Worm (Caenorhabditis elegans): ENCODE results near the gene srz-23.
A peak's percentile ranks its signal among the peaks of the same experiment; 100 is the strongest.
"Not testable (repeated sequence)": the region's sequence is repeated elsewhere in the genome, so short reads cannot be mapped to it uniquely, and the experiment has no call there.

The srz-23 gene

ce11 chrIV:3453346-3453745 is at the start of gene srz-23:
srz-23 (plus strand) TSS chrIV:3453608.
- TF ChIP-seq nhr-43 (tag; optimal IDR thresholded peaks at IDR 0.05; ENCODE audit: poor library complexity, severe bottlenecking) (no peak), nhr-237 (tag; optimal IDR thresholded peaks at IDR 0.05) (no peak), sea-2 (GFP tag; optimal IDR thresholded peaks at IDR 0.05) (no peak), mdl-1 (tag; optimal IDR thresholded peaks at IDR 0.05) (no peak), aly-2 (tag; optimal IDR thresholded peaks at IDR 0.05) (no peak), ztf-11 (tag; optimal IDR thresholded peaks at IDR 0.05) (no peak), nhr-28 (tag; optimal IDR thresholded peaks at IDR 0.05) (no peak), ceh-16 (tag; optimal IDR thresholded peaks at IDR 0.05) (no peak), ceh-28 (tag; optimal IDR thresholded peaks at IDR 0.05) (no peak), fkh-2 (tag; optimal IDR thresholded peaks at IDR 0.05) (no peak), fkh-10 (GFP tag; optimal IDR thresholded peaks at IDR 0.05) (no peak), hmg-11 (tag; optimal IDR thresholded peaks at IDR 0.05) (no peak), unc-62 (GFP tag; optimal IDR thresholded peaks at IDR 0.05) (no peak), ceh-9 (tag; optimal IDR thresholded peaks at IDR 0.05) (no peak), mml-1 (tag; optimal IDR thresholded peaks at IDR 0.05) (no peak), nhr-67 (tag; optimal IDR thresholded peaks at IDR 0.05) (no peak), lin-39 (tag; optimal IDR thresholded peaks at IDR 0.05) (no peak), ceh-82 (tag; optimal IDR thresholded peaks at IDR 0.05) (no peak), egl-5 (tag; optimal IDR thresholded peaks at IDR 0.05) (no peak)

DNA sequence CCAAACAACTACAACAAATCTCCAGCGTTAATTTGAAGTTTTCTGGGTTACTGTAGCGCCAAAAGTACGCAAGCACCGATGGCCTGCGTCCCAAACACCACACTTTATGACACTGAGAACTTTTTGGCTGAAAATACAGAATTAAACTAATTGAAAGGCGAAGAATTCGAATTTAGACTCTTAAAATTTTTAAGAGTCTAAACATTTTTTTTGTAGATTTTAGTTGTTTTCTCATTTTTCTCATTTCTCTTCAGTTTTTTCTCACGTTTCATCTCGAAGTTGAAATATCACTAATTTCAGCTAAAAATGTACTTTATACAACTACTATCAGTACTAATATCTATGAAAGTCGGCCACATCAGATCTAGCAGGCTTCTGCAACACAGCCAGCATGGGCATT is 38.0 kb upstream of the srz-23 start, which contains the start of gene lgc-9:
lgc-9 (plus strand) TSS at position 301 of the 400 bp plus-strand sequence.
- TF ChIP-seq nhr-12 (tag; optimal IDR thresholded peaks at IDR 0.05) (no peak), eor-1 (tag; optimal IDR thresholded peaks at IDR 0.05) (no peak), nhr-76 (tag; optimal IDR thresholded peaks at IDR 0.05) (no peak), sea-2 (GFP tag; optimal IDR thresholded peaks at IDR 0.05) (no peak), lsy-12 (tag; optimal IDR thresholded peaks at IDR 0.05) (no peak), ceh-9 (tag; optimal IDR thresholded peaks at IDR 0.05) (no peak), pqm-1 (tag; optimal IDR thresholded peaks at IDR 0.05) (no peak), zag-1 (tag; optimal IDR thresholded peaks at IDR 0.05) (no peak), nhr-77 (tag; optimal IDR thresholded peaks at IDR 0.05) (no peak), lin-15B (tag; optimal IDR thresholded peaks at IDR 0.05) (no peak)

ce11 chrIV:3418741-3419140 is 34.7 kb upstream of the srz-23 start:
- no peak for TF ChIP-seq egl-5 (tag; optimal IDR thresholded peaks at IDR 0.05)
- TF ChIP-seq ceh-28 (tag; optimal IDR thresholded peaks at IDR 0.05) = peak; percentile 39

- TF ChIP-seq elt-3 (tag; optimal IDR thresholded peaks at IDR 0.05) (no peak), R02D3.7 (tag; optimal IDR thresholded peaks at IDR 0.05) (no peak), hmg-11 (tag; optimal IDR thresholded peaks at IDR 0.05) (no peak)
Measured at ce11 chrIV:3422516-3422915, 30.9 kb upstream of the srz-23 start, which contains the start of gene C04C3.6. C04C3.6 (minus strand) TSS chrIV:3422616.

- no peak for TF ChIP-seq nfya-1 (tag; optimal IDR thresholded peaks at IDR 0.05; ENCODE audit: insufficient read depth)
- TF ChIP-seq nhr-11 (tag; optimal IDR thresholded peaks at IDR 0.05) = no peak
- TF ChIP-seq ceh-9 (tag; optimal IDR thresholded peaks at IDR 0.05) = no peak
- TF ChIP-seq lin-15B (tag; optimal IDR thresholded peaks at IDR 0.05) = no peak
- no peak for TF ChIP-seq ztf-4 (tag; optimal IDR thresholded peaks at IDR 0.05)
Measured at ce11 chrIV:3428434-3428950, 24.9 kb upstream of the srz-23 start, which contains the start of the genes C04C3.9 and srz-60. C04C3.9 (minus strand) TSS chrIV:3428534. srz-60 (plus strand) TSS chrIV:3428900.

ce11 chrIV:3433387-3433786 is 20.0 kb upstream of the srz-23 start, which contains the start of gene C04C3.7:
C04C3.7 (minus strand) TSS chrIV:3433487.
- TF ChIP-seq nhr-25, lin-39, ztf-11 (tag; optimal IDR thresholded peaks at IDR 0.05): not testable (repeated sequence)

Measured in whole organism, L3 larva.